Worm (Caenorhabditis elegans) whole organism, midembryonic: ENCODE measurements around the gene slc-9B.1.

ENCODE experiments used
- cog-1 ChIP-seq: sonication (generic microtip); optimal IDR thresholded peaks from 2 replicates; lab custom pipeline; 2016; ENCODE audit warnings: missing genetic modification characterization, missing compliant biosample characterization
- flt-1 ChIP-seq: fragments of 200-800 bp; sonication (Bioruptor generic); IDR thresholded peaks from 2 replicates; pipeline ENCODE4 v1.3.6; 2022; ENCODE audit warnings: missing genetic modification characterization, missing compliant biosample characterization
- klf-2 ChIP-seq: fragments of 200-800 bp; sonication (Bioruptor generic); conservative IDR thresholded peaks from 2 replicates; pipeline ENCODE4 v1.3.6; 2022; ENCODE audit warnings: missing genetic modification reagents, missing genetic modification characterization, missing compliant biosample characterization
- ref-1 ChIP-seq: fragments of 200-800 bp; sonication (Bioruptor generic); conservative IDR thresholded peaks from 2 replicates; pipeline ENCODE4 v1.3.6; 2022; ENCODE audit warnings: missing genetic modification reagents, missing genetic modification characterization, missing compliant biosample characterization
- tab-1 ChIP-seq: fragments of 200-800 bp; sonication (Bioruptor generic); IDR thresholded peaks from 2 replicates; pipeline ENCODE4 v1.3.6; 2022; ENCODE audit warnings: missing genetic modification characterization, missing compliant biosample characterization
- ztf-23 ChIP-seq: fragments of 200-800 bp; sonication (Bioruptor generic); IDR thresholded peaks from 2 replicates; pipeline ENCODE4 v1.3.6; 2022; ENCODE audit warnings: missing genetic modification reagents, missing genetic modification characterization, missing compliant biosample characterization
- ztf-29 ChIP-seq: fragments of 200-800 bp; sonication (Bioruptor generic); IDR thresholded peaks from 2 replicates; pipeline ENCODE4 v1.3.6; 2022; ENCODE audit warnings: missing genetic modification reagents, missing genetic modification characterization, missing compliant biosample characterization

- TF ChIP-seq cog-1 (no peak), flt-1 (GFP tag; lab: Robert Waterston, UW) (no peak), ztf-29 (GFP tag; lab: Robert Waterston, UW) (no peak), ref-1 (no peak), tab-1 (no peak), klf-2 (GFP tag; lab: Robert Waterston, UW) (no peak), ztf-23 (GFP tag; lab: Robert Waterston, UW) (no peak)
Measured at ce11 chrX:10249685-10250084, 29.7 kb upstream of the slc-9B.1 start.
